Fruit fly (Drosophila melanogaster) whole organism, wandering third instar larva: ENCODE data around the gene Dhod.

Experiments used
- CG9705 ChIP-seq: fragments of 200-800 bp; sonication (Bioruptor generic); optimal IDR thresholded peaks from 2 replicates; lab custom pipeline; 2018; ENCODE audit warnings: missing biosample characterization, mild to moderate bottlenecking, missing genetic modification characterization
- Dfd ChIP-seq: fragments of >200 bp; optimal IDR thresholded peaks from 2 replicates; lab custom pipeline; 2017; ENCODE audit warnings: missing biosample characterization, missing genetic modification characterization
- Dif ChIP-seq: fragments of 200-275, 200-300 bp; sonication (Bioruptor generic); optimal IDR thresholded peaks from 2 replicates; lab custom pipeline; 2018; ENCODE audit warnings: missing biosample characterization, missing genetic modification characterization; ENCODE audit not compliant: partially characterized antibody
- HLH106 ChIP-seq: fragments of 200-800 bp; optimal IDR thresholded peaks from 3 replicates; lab custom pipeline; 2019; ENCODE audit warnings: missing biosample characterization, mild to moderate bottlenecking, missing genetic modification characterization, moderate library complexity
- Hnf4 ChIP-seq: fragments of 200-800 bp; sonication (Bioruptor generic); optimal IDR thresholded peaks from 2 replicates; lab custom pipeline; 2016; ENCODE audit warnings: missing biosample characterization, mild to moderate bottlenecking, missing genetic modification characterization
- Rel ChIP-seq, 2 experiments: fragments of 200-800 bp; sonication (Bioruptor generic) in 1 of 2; optimal IDR thresholded peaks; 2 replicates in 1 of 2; 3 replicates in 1 of 2; lab custom pipeline; 2016 to 2019; ENCODE audit warnings: mild to moderate bottlenecking in 2 of 2, missing biosample characterization in 2 of 2, missing genetic modification characterization in 2 of 2, moderate library complexity in 1 of 2
- Vsx2 ChIP-seq: fragments of 200-300, 225-300 bp; sonication (Bioruptor generic); optimal IDR thresholded peaks from 2 replicates; lab custom pipeline; 2018; ENCODE audit warnings: missing biosample characterization, missing genetic modification characterization; ENCODE audit not compliant: partially characterized antibody
- br ChIP-seq: fragments of 200-800 bp; sonication (Bioruptor generic); optimal IDR thresholded peaks from 2 replicates; lab custom pipeline; 2016; ENCODE audit warnings: missing biosample characterization, missing genetic modification characterization
- brk ChIP-seq: fragments of 200-800 bp; sonication (Bioruptor generic); optimal IDR thresholded peaks from 2 replicates; lab custom pipeline; 2016; ENCODE audit warnings: missing biosample characterization, mild to moderate bottlenecking, missing genetic modification characterization
- dl ChIP-seq, 2 experiments: fragments of 175-275, 200-275 bp in 1 of 2; fragments of 200-275 bp in 1 of 2; sonication (Bioruptor generic); optimal IDR thresholded peaks; lab custom pipeline; 2018; ENCODE audit warnings: mild to moderate bottlenecking in 2 of 2, missing biosample characterization in 2 of 2, missing genetic modification characterization in 2 of 2, moderate library complexity in 2 of 2; ENCODE audit not compliant: partially characterized antibody in 2 of 2, insufficient read depth in 1 of 2
- jim ChIP-seq: fragments of 175-275, 200-325 bp; sonication (Bioruptor generic); optimal IDR thresholded peaks from 2 replicates; lab custom pipeline; 2016; ENCODE audit warnings: missing biosample characterization, mild to moderate bottlenecking, missing genetic modification characterization
- pan ChIP-seq: fragments of >200 bp; optimal IDR thresholded peaks from 2 replicates; lab custom pipeline; 2017
- psq ChIP-seq: fragments of 200-800 bp; sonication (Bioruptor generic); optimal IDR thresholded peaks from 3 replicates; lab custom pipeline; 2017; ENCODE audit warnings: missing biosample characterization, mild to moderate bottlenecking, missing genetic modification characterization, moderate library complexity

DNA sequence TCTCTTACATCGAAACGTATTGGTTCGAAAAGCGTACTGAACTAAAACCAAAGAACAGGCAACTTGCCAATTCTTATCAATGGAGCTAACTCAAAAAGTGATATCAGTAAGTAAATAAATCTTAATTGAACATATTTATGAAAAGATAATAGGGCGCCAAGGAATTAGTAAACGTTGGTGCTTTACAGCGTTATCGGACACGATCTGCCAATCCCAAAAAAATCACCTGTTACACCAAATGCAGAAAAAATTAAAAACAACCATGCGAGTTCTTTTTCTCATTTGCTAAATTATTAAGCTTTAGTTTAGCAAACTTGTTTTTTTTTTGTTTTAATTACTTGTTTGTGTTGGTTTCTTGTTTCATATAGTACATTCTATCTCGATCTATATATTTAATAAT is 1.9 kb upstream of the Dhod start, which contains the start of gene CG42489:
- TF ChIP-seq jim = no peak
- no peak for TF ChIP-seq Dfd (GFP tag; lab: Kevin White, UChicago)
- TF ChIP-seq pan = no peak
- no peak for TF ChIP-seq HLH106 (tag; lab: Kevin White, UChicago)
- no peak for TF ChIP-seq br (GFP tag; lab: Kevin White, UChicago)
- no peak for TF ChIP-seq psq (GFP tag; lab: Kevin White, UChicago)
- TF ChIP-seq dl (GFP tag; optimal IDR thresholded peaks at IDR 0.05; lab: Kevin White, UChicago; ENCODE audit: insufficient read depth in 1 of 2, partially characterized antibody in 2 of 2) = no peak
- no peak for TF ChIP-seq CG9705 (GFP tag; lab: Kevin White, UChicago)
- no peak for TF ChIP-seq Hnf4 (GFP tag; lab: Kevin White, UChicago)
- TF ChIP-seq Vsx2 = no peak
- no peak for TF ChIP-seq Dif (GFP tag; lab: Kevin White, UChicago)
- no peak for TF ChIP-seq brk (GFP tag; lab: Kevin White, UChicago)
- TF ChIP-seq Rel (GFP tag; optimal IDR thresholded peaks at IDR 0.05; lab: Kevin White, UChicago) = no peak
- no peak for TF ChIP-seq Rel (tag; optimal IDR thresholded peaks at IDR 0.05; lab: Kevin White, UChicago)
